Fruit fly (Drosophila melanogaster) whole organism, prepupa: ENCODE measurements around the gene CG6409.

Experiments used
- Blimp-1 ChIP-seq: fragments of 200-800 bp; sonication (Bioruptor generic); optimal IDR thresholded peaks from 3 replicates; lab custom pipeline; 2017; ENCODE audit warnings: missing biosample characterization, missing genetic modification characterization, mild to moderate bottlenecking, moderate library complexity, missing genetic modification reagents
- CG10669 ChIP-seq: fragments of 200-800 bp; sonication (Bioruptor generic); optimal IDR thresholded peaks from 3 replicates; lab custom pipeline; 2018; ENCODE audit warnings: missing biosample characterization, mild to moderate bottlenecking, missing genetic modification characterization, moderate library complexity
- CG11294 ChIP-seq: fragments of 200-800 bp; sonication (Bioruptor generic); IDR thresholded peaks from 2 replicates; pipeline ENCODE4 v1.3.6; 2022; ENCODE audit warnings: missing biosample characterization, missing genetic modification characterization
- CG11762 ChIP-seq: fragments of 200-800 bp; sonication (Bioruptor generic); optimal IDR thresholded peaks from 3 replicates; lab custom pipeline; 2016; ENCODE audit warnings: missing biosample characterization, missing genetic modification characterization; ENCODE audit not compliant: insufficient read depth
- CG11902 ChIP-seq: fragments of 200-800 bp; sonication (Bioruptor generic); optimal IDR thresholded peaks from 3 replicates; lab custom pipeline; 2016; ENCODE audit warnings: missing biosample characterization, missing genetic modification characterization
- CG1621 ChIP-seq: fragments of 200-800 bp; sonication (Bioruptor generic); optimal IDR thresholded peaks from 3 replicates; lab custom pipeline; 2018; ENCODE audit warnings: missing biosample characterization, mild to moderate bottlenecking, missing genetic modification characterization
- CG3032 ChIP-seq: fragments of 200-800 bp; optimal IDR thresholded peaks from 2 replicates; lab custom pipeline; 2019; ENCODE audit warnings: missing biosample characterization, mild to moderate bottlenecking, missing genetic modification characterization, moderate library complexity
- CG31627 ChIP-seq: fragments of 200-800 bp; sonication (Bioruptor generic); optimal IDR thresholded peaks from 3 replicates; lab custom pipeline; 2016; ENCODE audit warnings: missing biosample characterization, missing genetic modification characterization
- CG32006 ChIP-seq: fragments of 200-800 bp; sonication (Bioruptor generic); optimal IDR thresholded peaks from 3 replicates; lab custom pipeline; 2017; ENCODE audit warnings: missing biosample characterization, mild to moderate bottlenecking, missing genetic modification characterization
- CG34406 ChIP-seq: fragments of 200-800 bp; sonication (Bioruptor generic); optimal IDR thresholded peaks from 3 replicates; lab custom pipeline; 2016; ENCODE audit warnings: missing biosample characterization, missing genetic modification characterization
- CG3919 ChIP-seq: fragments of 200-800 bp; sonication (Bioruptor generic); optimal IDR thresholded peaks from 3 replicates; lab custom pipeline; 2016; ENCODE audit warnings: missing biosample characterization, missing genetic modification characterization
- CG4318 ChIP-seq: fragments of 200-800 bp; sonication (Bioruptor generic); optimal IDR thresholded peaks from 3 replicates; lab custom pipeline; 2017; ENCODE audit warnings: missing biosample characterization, mild to moderate bottlenecking, missing genetic modification characterization
- CG6163 ChIP-seq: fragments of 200-800 bp; sonication (Bioruptor generic); IDR thresholded peaks from 3 replicates; pipeline ENCODE4 v1.3.6; 2022; ENCODE audit warnings: missing biosample characterization, missing genetic modification characterization
- CG6276 ChIP-seq: fragments of 200-800 bp; sonication (Bioruptor generic); optimal IDR thresholded peaks from 2 replicates; lab custom pipeline; 2017; ENCODE audit warnings: missing biosample characterization, mild to moderate bottlenecking, missing genetic modification characterization
- CG6792 ChIP-seq: fragments of 200-800 bp; sonication (Bioruptor generic); optimal IDR thresholded peaks from 3 replicates; lab custom pipeline; 2016; ENCODE audit warnings: missing biosample characterization, missing genetic modification characterization
- CG6854 ChIP-seq: fragments of 200-800 bp; sonication (Bioruptor generic); optimal IDR thresholded peaks from 2 replicates; lab custom pipeline; 2017; ENCODE audit warnings: missing biosample characterization, mild to moderate bottlenecking, missing genetic modification characterization
- CG7368 ChIP-seq: fragments of 200-800 bp; sonication (Bioruptor generic); optimal IDR thresholded peaks from 3 replicates; lab custom pipeline; 2016; ENCODE audit warnings: missing biosample characterization, missing genetic modification characterization
- CG8119 ChIP-seq: fragments of 200-800 bp; sonication (Bioruptor generic); IDR thresholded peaks from 3 replicates; pipeline ENCODE4 v1.3.6; 2022; ENCODE audit warnings: missing biosample characterization, missing genetic modification characterization
- CG8319 ChIP-seq: fragments of 200-800 bp; sonication (Bioruptor generic); optimal IDR thresholded peaks from 3 replicates; lab custom pipeline; 2016; ENCODE audit warnings: missing biosample characterization, missing genetic modification characterization
- CG8632 ChIP-seq: fragments of 200-800 bp; sonication (Bioruptor generic); optimal IDR thresholded peaks from 3 replicates; lab custom pipeline; 2016; ENCODE audit warnings: missing biosample characterization, missing genetic modification characterization
- CG9139 ChIP-seq: fragments of 200-800 bp; sonication (Bioruptor generic); optimal IDR thresholded peaks from 3 replicates; lab custom pipeline; 2017; ENCODE audit warnings: missing biosample characterization, mild to moderate bottlenecking, missing genetic modification characterization
- Eip75B ChIP-seq: fragments of 200-800 bp; sonication (Bioruptor generic); optimal IDR thresholded peaks from 3 replicates; lab custom pipeline; 2016; ENCODE audit warnings: missing biosample characterization, missing genetic modification characterization
- Eip78C ChIP-seq: fragments of 200-800 bp; sonication (Bioruptor generic); peaks from one replicate; lab custom pipeline; 2016; ENCODE audit warnings: missing biosample characterization, missing genetic modification characterization
- Eip93F ChIP-seq: fragments of 200-800 bp; sonication (Bioruptor generic); optimal IDR thresholded peaks from 2 replicates; lab custom pipeline; 2016; ENCODE audit warnings: missing biosample characterization, mild to moderate bottlenecking, missing genetic modification characterization
- Ets96B ChIP-seq: fragments of 200-800 bp; optimal IDR thresholded peaks from 2 replicates; lab custom pipeline; 2019; ENCODE audit warnings: missing biosample characterization, mild to moderate bottlenecking, missing genetic modification characterization, moderate library complexity
- Hr38 ChIP-seq: sonication (Bioruptor generic); optimal IDR thresholded peaks from 2 replicates; lab custom pipeline; 2016; ENCODE audit warnings: missing biosample characterization, missing genetic modification characterization
- Hr39 ChIP-seq: fragments of 200-800 bp; sonication (Bioruptor generic); optimal IDR thresholded peaks from 2 replicates; lab custom pipeline; 2016; ENCODE audit warnings: missing biosample characterization, missing genetic modification characterization
- Hr4 ChIP-seq: fragments of 200-800 bp; sonication (Bioruptor generic); optimal IDR thresholded peaks from 3 replicates; lab custom pipeline; 2016; ENCODE audit warnings: missing biosample characterization, missing genetic modification characterization
- Lpt ChIP-seq: fragments of 200-800 bp; sonication (Bioruptor generic); optimal IDR thresholded peaks from 3 replicates; lab custom pipeline; 2016; ENCODE audit warnings: missing biosample characterization, missing genetic modification characterization
- Met ChIP-seq: fragments of 200-800 bp; sonication (Bioruptor generic); optimal IDR thresholded peaks from 3 replicates; lab custom pipeline; 2016; ENCODE audit warnings: missing biosample characterization, missing genetic modification characterization
- OdsH ChIP-seq: fragments of 200-800 bp; sonication (Bioruptor generic); optimal IDR thresholded peaks from 3 replicates; lab custom pipeline; 2016; ENCODE audit warnings: missing biosample characterization, missing genetic modification characterization
- Smox ChIP-seq: fragments of 200-800 bp; sonication (Bioruptor generic); optimal IDR thresholded peaks from 3 replicates; lab custom pipeline; 2016; ENCODE audit warnings: missing biosample characterization, missing genetic modification characterization
- Sox102F ChIP-seq: fragments of 200-800 bp; sonication (Bioruptor generic); optimal IDR thresholded peaks from 2 replicates; lab custom pipeline; 2016; ENCODE audit warnings: missing biosample characterization, mild to moderate bottlenecking, missing genetic modification characterization
- Sox14 ChIP-seq: fragments of 200-800 bp; sonication (Bioruptor generic); optimal IDR thresholded peaks from 3 replicates; lab custom pipeline; 2016; ENCODE audit warnings: missing biosample characterization, missing genetic modification characterization
- Sox15 ChIP-seq: fragments of 200-800 bp; sonication (Bioruptor generic); optimal IDR thresholded peaks from 3 replicates; lab custom pipeline; 2016; ENCODE audit warnings: missing biosample characterization, missing genetic modification characterization
- achi ChIP-seq: fragments of 200-800 bp; sonication (Bioruptor generic); optimal IDR thresholded peaks from 3 replicates; lab custom pipeline; 2016; ENCODE audit warnings: missing biosample characterization, missing genetic modification characterization
- acj6 ChIP-seq: fragments of 200-800 bp; sonication (Bioruptor generic); optimal IDR thresholded peaks from 3 replicates; lab custom pipeline; 2016; ENCODE audit warnings: missing biosample characterization, missing genetic modification characterization
- cyc ChIP-seq: fragments of 200-800 bp; sonication (Bioruptor generic); optimal IDR thresholded peaks from 3 replicates; lab custom pipeline; 2016; ENCODE audit warnings: missing biosample characterization, missing genetic modification characterization
- dac ChIP-seq: fragments of 200-800 bp; sonication (Bioruptor generic); optimal IDR thresholded peaks from 2 replicates; lab custom pipeline; 2017; ENCODE audit warnings: missing biosample characterization, mild to moderate bottlenecking, missing genetic modification characterization
- esn ChIP-seq: fragments of 200-800 bp; sonication (Bioruptor generic); optimal IDR thresholded peaks from 2 replicates; lab custom pipeline; 2016; ENCODE audit warnings: missing biosample characterization, mild to moderate bottlenecking, missing genetic modification characterization, moderate library complexity
- fd85E ChIP-seq: fragments of 200-800 bp; sonication (Bioruptor generic); optimal IDR thresholded peaks from 3 replicates; lab custom pipeline; 2016; ENCODE audit warnings: missing biosample characterization, missing genetic modification characterization
- fkh ChIP-seq: fragments of 200-800 bp; sonication (Bioruptor generic); optimal IDR thresholded peaks from 3 replicates; lab custom pipeline; 2017; ENCODE audit warnings: missing biosample characterization, mild to moderate bottlenecking, missing genetic modification characterization, moderate library complexity
- lz ChIP-seq: fragments of 200-800 bp; sonication (Bioruptor generic); optimal IDR thresholded peaks from 3 replicates; lab custom pipeline; 2016; ENCODE audit warnings: missing biosample characterization, missing genetic modification characterization
- pdm3 ChIP-seq: fragments of 200-800 bp; sonication (Bioruptor generic); optimal IDR thresholded peaks from 3 replicates; lab custom pipeline; 2016; ENCODE audit warnings: missing biosample characterization, missing genetic modification characterization
- salr ChIP-seq, 2 experiments: fragments of 200-800 bp; sonication (Bioruptor generic); optimal IDR thresholded peaks; 3 replicates each; lab custom pipeline; 2016 to 2018; ENCODE audit warnings: missing biosample characterization in 2 of 2, missing genetic modification characterization in 2 of 2, mild to moderate bottlenecking in 1 of 2
- spab ChIP-seq: fragments of 200-800 bp; sonication (Bioruptor generic); optimal IDR thresholded peaks from 2 replicates; lab custom pipeline; 2017; ENCODE audit warnings: missing biosample characterization, mild to moderate bottlenecking, missing genetic modification characterization, missing genetic modification reagents
- svp ChIP-seq: fragments of 200-800 bp; sonication (Bioruptor generic); peaks from one replicate; lab custom pipeline; 2016; ENCODE audit warnings: missing biosample characterization, missing genetic modification characterization
- topi ChIP-seq: fragments of 200-800 bp; sonication (Bioruptor generic); optimal IDR thresholded peaks from 3 replicates; lab custom pipeline; 2016; ENCODE audit warnings: missing biosample characterization, missing genetic modification characterization
- vri ChIP-seq: fragments of 200-800 bp; sonication (Bioruptor generic); optimal IDR thresholded peaks from 3 replicates; lab custom pipeline; 2016; ENCODE audit warnings: missing biosample characterization, mild to moderate bottlenecking, missing genetic modification characterization

The CG6409 gene

DNA sequence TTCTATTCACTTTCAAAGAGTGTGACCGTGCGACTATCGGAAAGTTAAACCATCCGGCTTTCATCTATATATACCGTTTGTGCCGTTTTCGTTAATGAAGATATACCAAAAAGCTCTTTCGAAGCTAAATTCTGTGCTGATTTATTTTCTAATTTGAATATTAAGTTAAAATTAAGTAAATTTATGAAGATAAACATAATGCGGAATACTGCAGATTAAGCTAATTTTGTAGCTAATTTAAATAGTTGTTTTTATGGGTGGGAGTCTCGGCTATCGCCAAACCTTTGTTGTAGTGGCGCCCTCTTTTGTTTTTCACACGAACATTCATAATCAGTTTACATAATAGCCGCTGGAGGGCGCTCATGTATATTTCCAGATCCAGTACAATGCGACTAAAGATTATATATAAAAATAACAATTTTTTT is 16.9 kb upstream of the CG6409 start, which contains the start of gene Aps:
Aps (minus strand) TSS at position 37 of the 425 bp plus-strand sequence.
- peak; percentile 63 for TF ChIP-seq lz
- TF ChIP-seq Blimp-1 = no peak
- TF ChIP-seq spab = no peak
- TF ChIP-seq CG34406 (GFP tag; lab: Kevin White, UChicago) = no peak
- peak; percentile 32 for TF ChIP-seq pdm3 (GFP tag; lab: Kevin White, UChicago)
- no peak for TF ChIP-seq CG8319 (GFP tag; lab: Kevin White, UChicago)
- TF ChIP-seq dac (GFP tag; lab: Kevin White, UChicago) = no peak
- TF ChIP-seq CG4318 = no peak
- TF ChIP-seq esn (GFP tag; lab: Kevin White, UChicago) = peak; percentile 64
- no peak for TF ChIP-seq vri (GFP tag; lab: Kevin White, UChicago)
- no peak for TF ChIP-seq fkh
- TF ChIP-seq CG10669 (GFP tag; lab: Kevin White, UChicago) = no peak
- TF ChIP-seq Smox (GFP tag; lab: Kevin White, UChicago) = peak; percentile 48
- TF ChIP-seq Hr39 (GFP tag; lab: Kevin White, UChicago) = peak; percentile 62
- TF ChIP-seq Sox102F (GFP tag; lab: Kevin White, UChicago) = no peak
- TF ChIP-seq CG8632 = no peak
- peak; percentile 76 for TF ChIP-seq svp
- TF ChIP-seq CG3919 = no peak
- no peak for TF ChIP-seq CG1621 (tag; lab: Kevin White, UChicago)
- TF ChIP-seq acj6 = no peak
- peak; percentile 65 for TF ChIP-seq Eip78C (GFP tag; lab: Kevin White, UChicago)
- peak; percentile 61 for TF ChIP-seq Sox14 (GFP tag; lab: Kevin White, UChicago)
- TF ChIP-seq CG8119 (GFP tag; lab: Robert Waterston, UW) = no peak
- TF ChIP-seq Hr38 (GFP tag; lab: Kevin White, UChicago) = no peak
- no peak for TF ChIP-seq CG11902 (GFP tag; lab: Kevin White, UChicago)
- peak; percentile 9 for TF ChIP-seq CG6792 (GFP tag; lab: Kevin White, UChicago)
- TF ChIP-seq CG32006 (GFP tag; lab: Kevin White, UChicago) = no peak
- no peak for TF ChIP-seq Eip93F (GFP tag; lab: Kevin White, UChicago)
- no peak for TF ChIP-seq topi
- no peak for TF ChIP-seq Lpt (GFP tag; lab: Kevin White, UChicago)
- TF ChIP-seq CG9139 = no peak
- TF ChIP-seq CG6276 (GFP tag; lab: Kevin White, UChicago) = no peak
- no peak for TF ChIP-seq CG7368
- no peak; the same call in 2 of the 3 replicates for TF ChIP-seq CG6163 (GFP tag; lab: Robert Waterston, UW)
- TF ChIP-seq CG3032 (tag; lab: Kevin White, UChicago) = no peak
- TF ChIP-seq fd85E (GFP tag; lab: Kevin White, UChicago) = no peak
- peak; percentile 9 for TF ChIP-seq OdsH (GFP tag; lab: Kevin White, UChicago)
- TF ChIP-seq Sox15 (GFP tag; lab: Kevin White, UChicago) = no peak
- no peak for TF ChIP-seq CG11762 (GFP tag; lab: Kevin White, UChicago)
- peak; percentile 34 for TF ChIP-seq Hr4 (GFP tag; lab: Kevin White, UChicago)
- TF ChIP-seq CG31627 (GFP tag; lab: Kevin White, UChicago) = peak; percentile 65
- no peak for TF ChIP-seq CG11294
- TF ChIP-seq Met (GFP tag; lab: Kevin White, UChicago) = peak; percentile 60
- no peak for TF ChIP-seq Ets96B (tag; lab: Kevin White, UChicago)
- TF ChIP-seq Eip75B (GFP tag; lab: Kevin White, UChicago) = no peak
- TF ChIP-seq achi = no peak
- no peak for TF ChIP-seq CG6854
- peak; percentile 49 for TF ChIP-seq cyc (GFP tag; lab: Kevin White, UChicago)
- TF ChIP-seq salr (GFP tag; optimal IDR thresholded peaks at IDR 0.05; lab: Kevin White, UChicago) = no peak
